Fruit fly (Drosophila melanogaster): Measurements from ENCODE around the gene CG32119.
A peak's percentile ranks its signal among the peaks of the same experiment; 100 is the strongest.

The CG32119 gene

dm6 chr3L:13235495-13236284, 12.8 kb downstream of the CG32119 start (continued):
- no peak for TF ChIP-seq lilli (GFP tag; optimal IDR thresholded peaks at IDR 0.05)
- TF ChIP-seq CG11695 (GFP tag; IDR thresholded peaks at IDR 0.05) = no peak
- peak; percentile 77 for TF ChIP-seq CG18262 (tag; optimal IDR thresholded peaks at IDR 0.05)
- no peak for TF ChIP-seq CG43689 (GFP tag; IDR thresholded peaks at IDR 0.05)
- no peak for TF ChIP-seq pros (GFP tag; optimal IDR thresholded peaks at IDR 0.05)
- TF ChIP-seq CG31224 (GFP tag; IDR thresholded peaks at IDR 0.05) = no peak
- TF ChIP-seq CG4328 (GFP tag; optimal IDR thresholded peaks at IDR 0.05) = peak; percentile 71
- peak; percentile 58 for TF ChIP-seq CG4820 (GFP tag; optimal IDR thresholded peaks at IDR 0.05)
- TF ChIP-seq seq (GFP tag; IDR thresholded peaks at IDR 0.05) = peak; percentile 45; the same call in 1 of the 2 replicates
- TF ChIP-seq kah (GFP tag; optimal IDR thresholded peaks at IDR 0.05) = peak; percentile 64
- TF ChIP-seq CG17186 (GFP tag; optimal IDR thresholded peaks at IDR 0.05) = peak; percentile 76
- peak; percentile 39 for TF ChIP-seq CG1602 (GFP tag; optimal IDR thresholded peaks at IDR 0.05)
- peak; percentile 29 for TF ChIP-seq Hsf (GFP tag; optimal IDR thresholded peaks at IDR 0.05)
- TF ChIP-seq CG15011 (GFP tag; optimal IDR thresholded peaks at IDR 0.05) = peak; percentile 72
- peak; percentile 81 for TF ChIP-seq CG1529 (GFP tag; optimal IDR thresholded peaks at IDR 0.05)
- TF ChIP-seq CG3163 (GFP tag; optimal IDR thresholded peaks at IDR 0.05) = peak; percentile 41
- TF ChIP-seq hkb (optimal IDR thresholded peaks at IDR 0.05) = no peak
- TF ChIP-seq hkb (GFP tag; IDR thresholded peaks at IDR 0.05) = peak; percentile 76
- no peak for TF ChIP-seq Hand (GFP tag; optimal IDR thresholded peaks at IDR 0.05)
- no peak for TF ChIP-seq B-H2 (GFP tag; optimal IDR thresholded peaks at IDR 0.05)
- TF ChIP-seq sim (GFP tag; IDR thresholded peaks at IDR 0.05) = peak; percentile 69
- TF ChIP-seq stwl (tag; optimal IDR thresholded peaks at IDR 0.05) = peak; percentile 52
- TF ChIP-seq jumu (GFP tag; optimal IDR thresholded peaks at IDR 0.05) = peak; percentile 11
- no peak for TF ChIP-seq cg (GFP tag; optimal IDR thresholded peaks at IDR 0.05)
- TF ChIP-seq tin (GFP tag; optimal IDR thresholded peaks at IDR 0.05) = peak; percentile 44
- peak; percentile 64 for TF ChIP-seq CG6765 (GFP tag; optimal IDR thresholded peaks at IDR 0.05)
- no peak for TF ChIP-seq tx (GFP tag; optimal IDR thresholded peaks at IDR 0.05)
- peak in 1 of 2 experiments; percentile 10 for TF ChIP-seq crp (GFP tag; optimal IDR thresholded peaks at IDR 0.05)
- no peak for TF ChIP-seq esg (GFP tag; conservative IDR thresholded peaks at IDR 0.05)
- TF ChIP-seq cas (GFP tag; IDR thresholded peaks at IDR 0.05) = no peak
- no peak for TF ChIP-seq CG13894 (tag; optimal IDR thresholded peaks at IDR 0.05)
- TF ChIP-seq MTF-1 (GFP tag; optimal IDR thresholded peaks at IDR 0.05; ENCODE audit: borderline replicate concordance) = peak; percentile 94
- no peak for TF ChIP-seq CG2129 (GFP tag; IDR thresholded peaks at IDR 0.05; ENCODE audit: partially characterized antibody)
- TF ChIP-seq CG12769 (tag; optimal IDR thresholded peaks at IDR 0.05) = peak; percentile 41
- TF ChIP-seq CG17359 (tag; optimal IDR thresholded peaks at IDR 0.05) = peak; percentile 90
- peak; percentile 9 for TF ChIP-seq Mad (GFP tag; optimal IDR thresholded peaks at IDR 0.05)
- TF ChIP-seq fd3F (GFP tag; optimal IDR thresholded peaks at IDR 0.05) = peak; percentile 7
- peak; percentile 48 to 75 for TF ChIP-seq chif (GFP tag; optimal IDR thresholded peaks at IDR 0.05)
- TF ChIP-seq NfI (GFP tag; optimal IDR thresholded peaks at IDR 0.05) = peak; percentile 15
- TF ChIP-seq CG9817 (tag; optimal IDR thresholded peaks at IDR 0.05) = no peak
- peak; percentile 54 for TF ChIP-seq CG12391 (tag; optimal IDR thresholded peaks at IDR 0.05)
- TF ChIP-seq trem (tag; optimal IDR thresholded peaks at IDR 0.05) = peak; percentile 67
- TF ChIP-seq klu (GFP tag; IDR thresholded peaks at IDR 0.05) = no peak
- no peak for TF ChIP-seq CG4730 (GFP tag; IDR thresholded peaks at IDR 0.05)
- TF ChIP-seq CG12744 (GFP tag; optimal IDR thresholded peaks at IDR 0.05) = no peak
- TF ChIP-seq wek (GFP tag; optimal IDR thresholded peaks at IDR 0.05) = peak; percentile 90
- no peak for TF ChIP-seq CG30403 (GFP tag; optimal IDR thresholded peaks at IDR 0.05)
- peak; percentile 86 for TF ChIP-seq otp (GFP tag; IDR thresholded peaks at IDR 0.05)
- TF ChIP-seq nau (GFP tag; optimal IDR thresholded peaks at IDR 0.05) = peak; percentile 92

All from whole organism, embryonic.